Fruit fly (Drosophila melanogaster) whole organism, embryonic: ENCODE data around the gene Dbp73D.

ENCODE experiments used
- Asciz ChIP-seq: fragments of 200-800 bp; sonication (Bioruptor generic); optimal IDR thresholded peaks from 2 replicates; lab custom pipeline; 2017; ENCODE audit warnings: missing biosample characterization, mild to moderate bottlenecking, missing genetic modification characterization, missing genetic modification reagents
- Atf3 ChIP-seq: fragments of 200-800 bp; sonication (Bioruptor generic); optimal IDR thresholded peaks from 3 replicates; lab custom pipeline; 2016; ENCODE audit warnings: missing biosample characterization, missing genetic modification characterization
- B-H2 ChIP-seq: fragments of 200-800 bp; sonication (Bioruptor generic); optimal IDR thresholded peaks from 2 replicates; lab custom pipeline; 2018; ENCODE audit warnings: missing biosample characterization, mild to moderate bottlenecking, missing genetic modification characterization
- CG10543 ChIP-seq: fragments of 200-800 bp; sonication (Bioruptor generic); optimal IDR thresholded peaks from 3 replicates; lab custom pipeline; 2017; ENCODE audit warnings: missing biosample characterization, mild to moderate bottlenecking, missing genetic modification characterization, moderate library complexity
- CG12391 ChIP-seq: fragments of 200-800 bp; sonication (Bioruptor generic); optimal IDR thresholded peaks from 3 replicates; lab custom pipeline; 2018; ENCODE audit warnings: missing biosample characterization, mild to moderate bottlenecking, missing genetic modification characterization, moderate library complexity
- CG15269 ChIP-seq: fragments of 200-800 bp; sonication (Bioruptor generic); optimal IDR thresholded peaks from 2 replicates; lab custom pipeline; 2018; ENCODE audit warnings: missing biosample characterization, mild to moderate bottlenecking, missing genetic modification characterization, moderate library complexity
- CG1529 ChIP-seq: fragments of 200-800 bp; sonication (Bioruptor generic); optimal IDR thresholded peaks from 3 replicates; lab custom pipeline; 2018; ENCODE audit warnings: missing biosample characterization, missing genetic modification characterization
- CG15696 ChIP-seq: fragments of 200-800 bp; sonication (Bioruptor generic); optimal IDR thresholded peaks from 2 replicates; lab custom pipeline; 2019; ENCODE audit warnings: missing biosample characterization, mild to moderate bottlenecking, missing genetic modification characterization, moderate library complexity
- CG17385 ChIP-seq: fragments of 200-800 bp; sonication (Bioruptor generic); optimal IDR thresholded peaks from 3 replicates; lab custom pipeline; 2018; ENCODE audit warnings: missing biosample characterization, mild to moderate bottlenecking, missing genetic modification characterization
- CG17802 ChIP-seq: fragments of 200-800 bp; sonication (Bioruptor generic); optimal IDR thresholded peaks from 2 replicates; lab custom pipeline; 2018; ENCODE audit warnings: missing biosample characterization, mild to moderate bottlenecking, missing genetic modification characterization, moderate library complexity
- CG18619 ChIP-seq: fragments of 200-800 bp; sonication (Bioruptor generic); optimal IDR thresholded peaks from 3 replicates; lab custom pipeline; 2017; ENCODE audit warnings: missing biosample characterization, mild to moderate bottlenecking, missing genetic modification characterization
- CG31441 ChIP-seq: fragments of 200-800 bp; sonication (Bioruptor generic); IDR thresholded peaks from 2 replicates; pipeline ENCODE4 v1.3.6; 2022; ENCODE audit warnings: missing biosample characterization, missing genetic modification characterization
- CG42726 ChIP-seq: fragments of 200-800 bp; sonication (Bioruptor generic); IDR thresholded peaks from 2 replicates; pipeline ENCODE4 v1.3.6; 2022; ENCODE audit warnings: missing biosample characterization, missing genetic modification characterization; ENCODE audit not compliant: partially characterized antibody
- CG4282 ChIP-seq: fragments of 200-800 bp; sonication (Bioruptor generic); optimal IDR thresholded peaks from 2 replicates; lab custom pipeline; 2016; ENCODE audit warnings: missing biosample characterization, missing genetic modification characterization
- CG4820 ChIP-seq: fragments of 200-800 bp; sonication (Bioruptor generic); optimal IDR thresholded peaks from 3 replicates; lab custom pipeline; 2016; ENCODE audit warnings: missing biosample characterization, missing genetic modification characterization
- CG6272 ChIP-seq: fragments of 200-800 bp; sonication (Bioruptor generic); IDR thresholded peaks from 2 replicates; pipeline ENCODE4 v1.3.6; 2022; ENCODE audit warnings: missing biosample characterization, missing genetic modification characterization
- CG6813 ChIP-seq: fragments of 200-800 bp; sonication (Bioruptor generic); optimal IDR thresholded peaks from 2 replicates; lab custom pipeline; 2017; ENCODE audit warnings: missing biosample characterization, missing genetic modification characterization, mild to moderate bottlenecking, moderate library complexity, missing genetic modification reagents
- CG8089 ChIP-seq: fragments of 200-800 bp; sonication (Bioruptor generic); optimal IDR thresholded peaks from 3 replicates; lab custom pipeline; 2016; ENCODE audit warnings: missing biosample characterization, missing genetic modification characterization
- CG8281 ChIP-seq: fragments of 200-800 bp; sonication (Bioruptor generic); optimal IDR thresholded peaks from 2 replicates; lab custom pipeline; 2018; ENCODE audit warnings: missing biosample characterization, mild to moderate bottlenecking, missing genetic modification characterization, moderate library complexity
- Eip74EF ChIP-seq, 2 experiments: fragments of 200-800 bp in 1 of 2; fragments of >200 bp in 1 of 2; sonication (Bioruptor generic) in 1 of 2; optimal IDR thresholded peaks; 2 replicates each; lab custom pipeline; 2017 to 2019; ENCODE audit warnings: missing biosample characterization in 2 of 2, missing genetic modification characterization in 2 of 2, mild to moderate bottlenecking in 1 of 2, moderate library complexity in 1 of 2
- Elba2 ChIP-seq: fragments of 200-800 bp; sonication (Bioruptor generic); optimal IDR thresholded peaks from 3 replicates; lab custom pipeline; 2016; ENCODE audit warnings: missing biosample characterization, missing genetic modification characterization
- HLH4C ChIP-seq: fragments of 200-800 bp; sonication (Bioruptor generic); IDR thresholded peaks from 3 replicates; pipeline ENCODE4 v1.3.6; 2022; ENCODE audit warnings: missing biosample characterization, missing genetic modification characterization; ENCODE audit not compliant: partially characterized antibody
- Kr ChIP-seq: fragments of 200-800 bp; sonication (Bioruptor generic); optimal IDR thresholded peaks from 2 replicates; lab custom pipeline; 2017; ENCODE audit warnings: missing biosample characterization, mild to moderate bottlenecking, missing genetic modification characterization
- Med ChIP-seq: fragments of 200-800 bp; sonication (Bioruptor generic); peaks from one replicate; lab custom pipeline; 2016; ENCODE audit warnings: missing biosample characterization, missing genetic modification characterization, mild to moderate bottlenecking, inconsistent platforms, moderate library complexity
- Ravus ChIP-seq: fragments of 200-800 bp; sonication (Bioruptor generic); IDR thresholded peaks from 2 replicates; pipeline ENCODE4 v1.3.6; 2022; ENCODE audit warnings: missing biosample characterization, missing genetic modification characterization
- Rfx ChIP-seq: fragments of 200-800 bp; sonication (Bioruptor generic); IDR thresholded peaks from 2 replicates; pipeline ENCODE4 v1.3.6; 2022; ENCODE audit warnings: missing biosample characterization, missing genetic modification characterization
- Sry-δ ChIP-seq: fragments of 200-800 bp; sonication (Bioruptor generic); optimal IDR thresholded peaks from 2 replicates; lab custom pipeline; 2016; ENCODE audit warnings: missing biosample characterization, missing genetic modification characterization
- TFAM ChIP-seq: fragments of 200-800 bp; sonication (Bioruptor generic); optimal IDR thresholded peaks from 2 replicates; lab custom pipeline; 2017; ENCODE audit warnings: missing biosample characterization, missing genetic modification characterization, inconsistent platforms
- Usf ChIP-seq: fragments of 200-800 bp; sonication (Bioruptor generic); optimal IDR thresholded peaks from 2 replicates; lab custom pipeline; 2017; ENCODE audit warnings: missing genotype, missing biosample characterization, missing genetic modification characterization
- bigmax ChIP-seq: fragments of 200-800 bp; sonication (Bioruptor generic); optimal IDR thresholded peaks from 2 replicates; lab custom pipeline; 2018; ENCODE audit warnings: missing biosample characterization, mild to moderate bottlenecking, missing genetic modification characterization
- ci ChIP-seq: fragments of 200-800 bp; sonication (Bioruptor generic); IDR thresholded peaks from 3 replicates; pipeline ENCODE4 v1.3.6; 2022; ENCODE audit warnings: missing biosample characterization, missing genetic modification characterization
- crc ChIP-seq: fragments of 200-800 bp; sonication (Bioruptor generic); optimal IDR thresholded peaks from 2 replicates; lab custom pipeline; 2016; ENCODE audit warnings: missing biosample characterization, missing genetic modification characterization
- dmrt99B ChIP-seq: fragments of 200-800 bp; sonication (Bioruptor generic); optimal IDR thresholded peaks from 2 replicates; lab custom pipeline; 2018; ENCODE audit warnings: missing biosample characterization, mild to moderate bottlenecking, missing genetic modification characterization, moderate library complexity
- fd102C ChIP-seq: fragments of 200-800 bp; sonication (Bioruptor generic); optimal IDR thresholded peaks from 2 replicates; lab custom pipeline; 2018; ENCODE audit warnings: missing biosample characterization, mild to moderate bottlenecking, missing genetic modification characterization, moderate library complexity
- fru ChIP-seq: fragments of >200 bp; optimal IDR thresholded peaks from 2 replicates; lab custom pipeline; 2017
- gcm ChIP-seq: fragments of 200-800 bp; sonication (Bioruptor generic); optimal IDR thresholded peaks from 2 replicates; lab custom pipeline; 2019; ENCODE audit warnings: missing biosample characterization, mild to moderate bottlenecking, missing genetic modification characterization, moderate library complexity
- her ChIP-seq: fragments of 200-800 bp; sonication (Bioruptor generic); optimal IDR thresholded peaks from 2 replicates; lab custom pipeline; 2016; ENCODE audit warnings: missing biosample characterization, missing genetic modification characterization
- ind ChIP-seq: fragments of 200-800 bp; sonication (Bioruptor generic); optimal IDR thresholded peaks from 3 replicates; lab custom pipeline; 2016; ENCODE audit warnings: missing biosample characterization, missing genetic modification characterization
- insv ChIP-seq, 2 experiments: fragments of 200-800 bp; sonication (Bioruptor generic); optimal IDR thresholded peaks; 3 replicates each; lab custom pipeline; 2016 to 2018; ENCODE audit warnings: missing biosample characterization in 2 of 2, missing genetic modification characterization in 2 of 2
- inv ChIP-seq: fragments of 200-800 bp; sonication (Bioruptor generic); IDR thresholded peaks from 2 replicates; pipeline ENCODE4 v1.3.6; 2022; ENCODE audit warnings: missing biosample characterization, missing genetic modification characterization; ENCODE audit not compliant: partially characterized antibody
- maf-S ChIP-seq: fragments of 200-800 bp; sonication (Bioruptor generic); optimal IDR thresholded peaks from 2 replicates; lab custom pipeline; 2016; ENCODE audit warnings: missing biosample characterization, missing genetic modification characterization
- nerfin-2 ChIP-seq: fragments of 200-800 bp; sonication (Bioruptor generic); IDR thresholded peaks from 2 replicates; pipeline ENCODE4 v1.3.6; 2022; ENCODE audit warnings: missing biosample characterization, missing genetic modification characterization; ENCODE audit not compliant: partially characterized antibody
- otp ChIP-seq: fragments of 200-800 bp; sonication (Bioruptor generic); IDR thresholded peaks from 3 replicates; pipeline ENCODE4, ENCODE4 v1.3.6; 2022; ENCODE audit warnings: missing biosample characterization, missing genetic modification characterization
- p53 ChIP-seq: fragments of 200-800 bp; sonication (Bioruptor generic); optimal IDR thresholded peaks from 2 replicates; lab custom pipeline; 2016; ENCODE audit warnings: missing biosample characterization, missing genetic modification characterization
- pnt ChIP-seq: fragments of 200-800 bp; sonication (Bioruptor generic); optimal IDR thresholded peaks from 3 replicates; lab custom pipeline; 2016; ENCODE audit warnings: missing biosample characterization, missing genetic modification characterization
- sim ChIP-seq: fragments of 200-800 bp; sonication (Bioruptor generic); IDR thresholded peaks from 2 replicates; pipeline ENCODE4 v1.3.6; 2022; ENCODE audit warnings: missing biosample characterization, missing genetic modification characterization
- tgo ChIP-seq: fragments of 200-800 bp; sonication (Bioruptor generic); IDR thresholded peaks from 3 replicates; pipeline ENCODE4 v1.3.6; 2022; ENCODE audit warnings: missing biosample characterization, missing genetic modification characterization
- tx ChIP-seq: fragments of 200-800 bp; sonication (Bioruptor generic); optimal IDR thresholded peaks from 2 replicates; lab custom pipeline; 2016; ENCODE audit warnings: missing biosample characterization, missing genetic modification characterization
- usp ChIP-seq: fragments of >200 bp; optimal IDR thresholded peaks from 2 replicates; lab custom pipeline; 2017; ENCODE audit warnings: missing biosample characterization, missing genetic modification characterization
- zfh1 ChIP-seq: fragments of 200-800 bp; sonication (Bioruptor generic); IDR thresholded peaks from 3 replicates; pipeline ENCODE4 v1.3.6; 2022; ENCODE audit warnings: missing biosample characterization, missing genetic modification characterization

Gene Dbp73D

dm6 chr3L:16713446-16714192 lies 17.0 kb downstream of the Dbp73D start (continued):
- TF ChIP-seq Med (GFP tag; lab: Kevin White, UChicago), result no peak
- TF ChIP-seq zfh1 (GFP tag; lab: Robert Waterston, UW), result no peak
- no peak for TF ChIP-seq tgo (GFP tag; lab: Robert Waterston, UW)
- TF ChIP-seq CG12391 (tag; lab: Kevin White, UChicago), result no peak
- no peak for TF ChIP-seq Ravus (GFP tag; lab: Robert Waterston, UW)
- TF ChIP-seq tx (GFP tag; lab: Kevin White, UChicago), result no peak
- TF ChIP-seq CG8281, result no peak
- TF ChIP-seq CG1529, result no peak
- TF ChIP-seq dmrt99B, result no peak
- no peak for TF ChIP-seq fru (lab: Kevin White, UChicago)
- no peak for TF ChIP-seq bigmax
- no peak for TF ChIP-seq CG8089
- no peak for TF ChIP-seq otp (GFP tag; lab: Robert Waterston, UW)
- TF ChIP-seq Atf3 (GFP tag; lab: Kevin White, UChicago), result no peak
- TF ChIP-seq CG15696 (tag; lab: Kevin White, UChicago), result no peak
- no peak for TF ChIP-seq Kr (GFP tag; lab: Kevin White, UChicago)
- TF ChIP-seq TFAM, result no peak
- peak; percentile 49; the same call in 1 of the 3 replicates for TF ChIP-seq ci (GFP tag; lab: Robert Waterston, UW)
- TF ChIP-seq CG6272 (GFP tag; lab: Robert Waterston, UW), result no peak
- no peak for TF ChIP-seq maf-S (GFP tag; lab: Kevin White, UChicago)
- TF ChIP-seq CG6813 (GFP tag; lab: Kevin White, UChicago), result no peak
- no peak for TF ChIP-seq CG17802 (tag; lab: Kevin White, UChicago)
- no peak for TF ChIP-seq B-H2 (GFP tag; lab: Kevin White, UChicago)
- no peak for TF ChIP-seq Elba2 (GFP tag; lab: Kevin White, UChicago)
- TF ChIP-seq sim, result no peak
- no peak for TF ChIP-seq CG4820 (GFP tag; lab: Kevin White, UChicago)
- no peak for TF ChIP-seq Asciz (GFP tag; lab: Kevin White, UChicago)
- no peak for TF ChIP-seq fd102C
- TF ChIP-seq CG10543 (GFP tag; lab: Kevin White, UChicago), result peak; percentile 66
- no peak for TF ChIP-seq CG42726 (GFP tag; lab: Robert Waterston, UW)
- peak; percentile 76; the same call in 1 of the 2 replicates for TF ChIP-seq nerfin-2 (GFP tag; lab: Robert Waterston, UW)
- no peak for TF ChIP-seq CG15269 (tag; lab: Kevin White, UChicago)
- peak; percentile 81 for TF ChIP-seq HLH4C (GFP tag; lab: Robert Waterston, UW)
- TF ChIP-seq Sry-δ (GFP tag; lab: Kevin White, UChicago), result peak; percentile 16
- no peak for TF ChIP-seq CG17385 (GFP tag; lab: Kevin White, UChicago)
- no peak for TF ChIP-seq ind (GFP tag; lab: Kevin White, UChicago)
- TF ChIP-seq crc (GFP tag; lab: Kevin White, UChicago), result no peak
- TF ChIP-seq CG4282 (GFP tag; lab: Kevin White, UChicago), result no peak
- no peak for TF ChIP-seq Rfx
- no peak; the same call in 1 of the 2 replicates for TF ChIP-seq inv (GFP tag; lab: Robert Waterston, UW)
- no peak for TF ChIP-seq CG31441 (GFP tag; lab: Robert Waterston, UW)
- no peak for TF ChIP-seq insv (GFP tag; optimal IDR thresholded peaks at IDR 0.05; lab: Kevin White, UChicago)
- TF ChIP-seq Usf (GFP tag; lab: Kevin White, UChicago), result no peak
- TF ChIP-seq gcm (GFP tag; lab: Kevin White, UChicago), result no peak
- TF ChIP-seq usp (GFP tag; lab: Kevin White, UChicago), result no peak
- TF ChIP-seq her, result no peak
- TF ChIP-seq Eip74EF (GFP tag; optimal IDR thresholded peaks at IDR 0.05; lab: Kevin White, UChicago), result no peak
- TF ChIP-seq p53 (GFP tag; lab: Kevin White, UChicago), result no peak
- TF ChIP-seq pnt (GFP tag; lab: Kevin White, UChicago), result no peak
- no peak for TF ChIP-seq CG18619 (GFP tag; lab: Kevin White, UChicago)
